Worm (Caenorhabditis elegans) whole organism, late embryonic: ENCODE results near the gene F38E11.9.

Source experiments
- dmd-4 ChIP-seq: sonication (generic microtip); optimal IDR thresholded peaks from 2 replicates; lab custom pipeline; 2016; ENCODE audit warnings: borderline replicate concordance, missing genetic modification characterization, missing compliant biosample characterization
- hlh-30 ChIP-seq: sonication (generic microtip); optimal IDR thresholded peaks from 2 replicates; lab custom pipeline; 2017; ENCODE audit warnings: antibody characterized with exemption, missing genetic modification characterization, missing compliant biosample characterization; ENCODE audit not compliant: insufficient read depth
- pat-9 ChIP-seq: fragments of 200-800 bp; sonication (Bioruptor generic); optimal IDR thresholded peaks from 2 replicates; lab custom pipeline; 2018; ENCODE audit warnings: mild to moderate bottlenecking, missing genetic modification characterization, moderate library complexity, missing compliant biosample characterization
- pha-4 ChIP-seq: fragments of 150-350 bp; optimal IDR thresholded peaks from 2 replicates; lab custom pipeline; 2018; ENCODE audit warnings: missing biosample characterization, missing genetic modification reagents, missing genetic modification characterization

- TF ChIP-seq pha-4 (tag; lab: Kevin White, UChicago) (no peak), dmd-4 (no peak), pat-9 (tag; lab: Kevin White, UChicago) (no peak), hlh-30 (tag; lab: Kevin White, UChicago) (no peak)
Measured at ce11 chrIV:9423095-9423494, 20.7 kb downstream of the F38E11.9 start, which contains the start of gene srxa-2.
